Worm (Caenorhabditis elegans): Measurements from ENCODE around the gene dml-1.

DNA sequence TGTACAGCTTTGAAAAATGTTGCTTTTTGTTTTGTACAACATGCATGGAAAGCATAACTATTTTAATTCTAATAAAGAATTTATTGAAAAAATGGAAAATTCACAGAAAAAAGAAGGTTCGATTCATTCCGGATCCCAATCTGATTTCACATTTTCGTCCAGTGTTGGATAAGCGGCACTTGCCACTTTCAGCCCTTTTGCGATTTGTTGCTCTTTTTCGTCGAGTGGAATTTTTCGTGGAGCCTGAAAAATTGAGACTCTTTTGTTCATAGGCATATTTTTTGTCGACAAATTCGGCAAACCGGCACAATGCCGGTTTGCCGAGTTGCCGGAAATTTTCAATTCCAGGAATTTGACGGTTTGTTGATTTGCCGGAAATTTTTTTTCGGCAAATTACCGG is 35.1 kb upstream of the dml-1 start:
- TF ChIP-seq mcd-1 (GFP tag; IDR thresholded peaks at IDR 0.05), result no peak
- TF ChIP-seq unc-62 (GFP tag; optimal IDR thresholded peaks at IDR 0.05), result no peak
- TF ChIP-seq hmg-20 (GFP tag; IDR thresholded peaks at IDR 0.05), result no peak
- no peak for TF ChIP-seq F55B11.4 (tag; optimal IDR thresholded peaks at IDR 0.05; ENCODE audit: borderline replicate concordance, insufficient read depth)
- TF ChIP-seq aptf-3 (GFP tag; IDR thresholded peaks at IDR 0.05), result no peak
- TF ChIP-seq lag-1 (GFP tag; IDR thresholded peaks at IDR 0.05), result no peak
- no peak for TF ChIP-seq lin-35 (GFP tag; optimal IDR thresholded peaks at IDR 0.05)
- no peak for TF ChIP-seq lin-54 (GFP tag; optimal IDR thresholded peaks at IDR 0.05)
- TF ChIP-seq Y67H2A.10 (GFP tag; conservative IDR thresholded peaks at IDR 0.05), result no peak
- TF ChIP-seq pha-4 (tag; optimal IDR thresholded peaks at IDR 0.05), result no peak
- no peak for TF ChIP-seq madf-6 (GFP tag; IDR thresholded peaks at IDR 0.05)
- TF ChIP-seq xnd-1 (tag; optimal IDR thresholded peaks at IDR 0.05), result no peak
- TF ChIP-seq unc-130 (GFP tag; optimal IDR thresholded peaks at IDR 0.05), result no peak
- TF ChIP-seq ztf-3 (GFP tag; optimal IDR thresholded peaks at IDR 0.05), result no peak
